Worm (Caenorhabditis elegans) whole organism, early embryonic: ENCODE results near the gene srw-62.

Source experiments
- B0310.2 ChIP-seq: sonication (generic microtip); optimal IDR thresholded peaks from 2 replicates; lab custom pipeline; 2016; ENCODE audit warnings: mild to moderate bottlenecking, missing genetic modification characterization, missing compliant biosample characterization
- F13C5.2 ChIP-seq: sonication (generic microtip); optimal IDR thresholded peaks from 2 replicates; lab custom pipeline; 2017; ENCODE audit warnings: mild to moderate bottlenecking, missing genetic modification characterization, inconsistent platforms, missing compliant biosample characterization
- aly-1 ChIP-seq: sonication (generic microtip); optimal IDR thresholded peaks from 2 replicates; lab custom pipeline; 2016; ENCODE audit warnings: missing genetic modification characterization, missing compliant biosample characterization
- ama-1 ChIP-seq: fragments of 150-350 bp; optimal IDR thresholded peaks from 2 replicates; lab custom pipeline; 2014
- ceh-13 ChIP-seq: fragments of 200-800 bp; sonication (Bioruptor generic); optimal IDR thresholded peaks from 2 replicates; lab custom pipeline; 2018; ENCODE audit warnings: mild to moderate bottlenecking, missing genetic modification characterization, missing compliant biosample characterization
- ceh-36 ChIP-seq: sonication (generic microtip); optimal IDR thresholded peaks from 2 replicates; lab custom pipeline; 2016; ENCODE audit warnings: missing genetic modification characterization, inconsistent platforms, missing compliant biosample characterization
- ets-7 ChIP-seq: sonication (generic microtip); optimal IDR thresholded peaks from 2 replicates; lab custom pipeline; 2016; ENCODE audit warnings: missing genotype, missing genetic modification characterization, missing compliant biosample characterization
- flt-1 ChIP-seq: fragments of 200-800 bp; sonication (Bioruptor generic); IDR thresholded peaks from 2 replicates; pipeline ENCODE4 v1.3.6; 2022; ENCODE audit warnings: missing genetic modification characterization, missing compliant biosample characterization
- hmbx-1 ChIP-seq: sonication (generic microtip); optimal IDR thresholded peaks from 2 replicates; lab custom pipeline; 2016; ENCODE audit warnings: mild to moderate bottlenecking, missing genetic modification characterization, missing compliant biosample characterization
- hmg-4 ChIP-seq: fragments of 200-800 bp; sonication (Bioruptor generic); optimal IDR thresholded peaks from 2 replicates; lab custom pipeline; 2018; ENCODE audit warnings: mild to moderate bottlenecking, missing genetic modification characterization, missing compliant biosample characterization
- hnd-1 ChIP-seq: sonication (generic microtip); optimal IDR thresholded peaks from 2 replicates; lab custom pipeline; 2016; ENCODE audit warnings: missing genetic modification characterization, missing compliant biosample characterization
- pes-1 ChIP-seq: fragments of 200-800 bp; sonication (Bioruptor generic); IDR thresholded peaks from 2 replicates; pipeline ENCODE4 v1.3.6; 2022; ENCODE audit warnings: missing genetic modification reagents, missing genetic modification characterization, missing compliant biosample characterization
- scrt-1 ChIP-seq: fragments of 200-800 bp; sonication (Bioruptor generic); IDR thresholded peaks from 2 replicates; pipeline ENCODE4 v1.3.6; 2022; ENCODE audit warnings: missing genetic modification characterization, missing compliant biosample characterization
- sea-1 ChIP-seq: fragments of 200-800 bp; sonication (Bioruptor generic); conservative IDR thresholded peaks from 2 replicates; pipeline ENCODE4 v1.3.6; 2022; ENCODE audit warnings: missing genetic modification characterization, missing compliant biosample characterization
- tbx-11 ChIP-seq: fragments of 200-800 bp; sonication (Bioruptor generic); IDR thresholded peaks from 2 replicates; pipeline ENCODE4 v1.3.6; 2022; ENCODE audit warnings: missing genetic modification characterization, missing compliant biosample characterization
- tbx-37 ChIP-seq: fragments of 200-800 bp; sonication (Bioruptor generic); conservative IDR thresholded peaks from 2 replicates; pipeline ENCODE4 v1.3.6; 2022; ENCODE audit warnings: missing genetic modification reagents, missing genetic modification characterization, missing compliant biosample characterization
- tra-4 ChIP-seq: sonication (generic microtip); optimal IDR thresholded peaks from 2 replicates; lab custom pipeline; 2017; ENCODE audit warnings: missing genetic modification characterization, missing compliant biosample characterization

The srw-62 gene

ce11 chrII:7864892-7865291 is 39.7 kb downstream of the srw-62 start:
- no peak for TF ChIP-seq tbx-11
- TF ChIP-seq ama-1 (lab: Kevin White, UChicago): no peak
- no peak for TF ChIP-seq B0310.2 (tag; lab: Kevin White, UChicago)
- no peak for TF ChIP-seq aly-1 (tag; lab: Kevin White, UChicago)
- TF ChIP-seq tbx-37 (GFP tag; lab: Robert Waterston, UW): no peak
- no peak for TF ChIP-seq hmg-4 (GFP tag; lab: Kevin White, UChicago)
- no peak for TF ChIP-seq ceh-36 (tag; lab: Kevin White, UChicago)
- no peak for TF ChIP-seq sea-1 (GFP tag; lab: Robert Waterston, UW)
- TF ChIP-seq F13C5.2 (tag; lab: Kevin White, UChicago): no peak
- no peak for TF ChIP-seq ceh-13 (GFP tag; lab: Kevin White, UChicago)
- TF ChIP-seq hmbx-1: no peak
- TF ChIP-seq ets-7: no peak

ce11 chrII:7866081-7866480 is 40.9 kb downstream of the srw-62 start:
- TF ChIP-seq B0310.2 (tag; lab: Kevin White, UChicago): no peak
- TF ChIP-seq ets-7: no peak
- no peak for TF ChIP-seq tbx-11
- TF ChIP-seq hnd-1 (tag; lab: Kevin White, UChicago): no peak
- no peak for TF ChIP-seq hmbx-1
- no peak for TF ChIP-seq hmg-4 (GFP tag; lab: Kevin White, UChicago)
- no peak for TF ChIP-seq scrt-1 (GFP tag; lab: Robert Waterston, UW)

- TF ChIP-seq scrt-1 (GFP tag; lab: Robert Waterston, UW) (no peak), hnd-1 (tag; lab: Kevin White, UChicago) (no peak), sea-1 (GFP tag; lab: Robert Waterston, UW) (no peak), ceh-36 (tag; lab: Kevin White, UChicago) (no peak), pes-1 (GFP tag; lab: Robert Waterston, UW) (no peak), F13C5.2 (tag; lab: Kevin White, UChicago) (no peak), tbx-11 (no peak), ets-7 (no peak), ceh-13 (GFP tag; lab: Kevin White, UChicago) (no peak), ama-1 (lab: Kevin White, UChicago) (no peak), tra-4 (tag; lab: Kevin White, UChicago) (no peak)
These were observed 44.9 kb downstream of the srw-62 start, which contains the start of gene ztf-17 for ce11 chrII:7870062-7870461. TSS of gene ztf-17 (minus strand) at chrII:7870162.

ce11 chrII:7870632-7871031 is 45.4 kb downstream of the srw-62 start:
- TF ChIP-seq ceh-13 (GFP tag; lab: Kevin White, UChicago) (no peak), ceh-36 (tag; lab: Kevin White, UChicago) (no peak), aly-1 (tag; lab: Kevin White, UChicago) (no peak), hmg-4 (GFP tag; lab: Kevin White, UChicago) (no peak), pes-1 (GFP tag; lab: Robert Waterston, UW) (no peak), tbx-11 (no peak), scrt-1 (GFP tag; lab: Robert Waterston, UW) (no peak), hnd-1 (tag; lab: Kevin White, UChicago) (no peak), tbx-37 (GFP tag; lab: Robert Waterston, UW) (no peak), sea-1 (GFP tag; lab: Robert Waterston, UW) (no peak), tra-4 (tag; lab: Kevin White, UChicago) (no peak), ets-7 (no peak), B0310.2 (tag; lab: Kevin White, UChicago) (no peak), ama-1 (lab: Kevin White, UChicago) (no peak), hmbx-1 (no peak)

ce11 chrII:7873843-7874372 is 48.7 kb downstream of the srw-62 start, which contains the start of gene T01H3.3:
TSS of gene T01H3.3 (minus strand) at chrII:7873893.
- TF ChIP-seq tbx-11 (no peak), ceh-36 (tag; lab: Kevin White, UChicago) (no peak), aly-1 (tag; lab: Kevin White, UChicago) (no peak), flt-1 (GFP tag; lab: Robert Waterston, UW) (no peak), ama-1 (lab: Kevin White, UChicago) (no peak), F13C5.2 (tag; lab: Kevin White, UChicago) (no peak), sea-1 (GFP tag; lab: Robert Waterston, UW) (no peak), tra-4 (tag; lab: Kevin White, UChicago) (no peak), tbx-37 (GFP tag; lab: Robert Waterston, UW) (no peak), ceh-13 (GFP tag; lab: Kevin White, UChicago) (no peak), scrt-1 (GFP tag; lab: Robert Waterston, UW) (no peak), hmbx-1 (no peak)
